Fruit fly (Drosophila melanogaster) whole organism, embryonic: Measurements from ENCODE around the gene CG13801.

Experiments used
- Blimp-1 ChIP-seq: fragments of 200-800 bp; sonication (Bioruptor generic); optimal IDR thresholded peaks from 3 replicates; lab custom pipeline; 2018; ENCODE audit warnings: missing biosample characterization, missing genetic modification characterization, mild to moderate bottlenecking, moderate library complexity, missing genetic modification reagents
- CG10267 ChIP-seq: fragments of 200-800 bp; sonication (Bioruptor generic); optimal IDR thresholded peaks from 2 replicates; lab custom pipeline; 2018; ENCODE audit warnings: missing biosample characterization, mild to moderate bottlenecking, missing genetic modification characterization, moderate library complexity
- CG10321 ChIP-seq: fragments of 200-800 bp; sonication (Bioruptor generic); IDR thresholded peaks from 2 replicates; pipeline ENCODE4 v1.3.6; 2022; ENCODE audit warnings: missing biosample characterization, missing genetic modification characterization
- CG11504 ChIP-seq: fragments of 200-800 bp; sonication (Bioruptor generic); optimal IDR thresholded peaks from 3 replicates; lab custom pipeline; 2019; ENCODE audit warnings: missing biosample characterization, mild to moderate bottlenecking, missing genetic modification characterization, moderate library complexity
- CG15514 ChIP-seq: fragments of 200-800 bp; sonication (Bioruptor generic); optimal IDR thresholded peaks from 3 replicates; lab custom pipeline; 2017; ENCODE audit warnings: missing biosample characterization, missing genetic modification characterization, mild to moderate bottlenecking, moderate library complexity, missing genetic modification reagents
- CG1647 ChIP-seq: fragments of 200-800 bp; sonication (Bioruptor generic); optimal IDR thresholded peaks from 3 replicates; lab custom pipeline; 2016; ENCODE audit warnings: missing biosample characterization, missing genetic modification characterization
- CG17361 ChIP-seq: fragments of 200-800 bp; sonication (Bioruptor generic); IDR thresholded peaks from 3 replicates; pipeline ENCODE4 v1.3.6; 2022; ENCODE audit warnings: missing biosample characterization, missing genetic modification characterization
- CG17385 ChIP-seq: fragments of 200-800 bp; sonication (Bioruptor generic); optimal IDR thresholded peaks from 3 replicates; lab custom pipeline; 2018; ENCODE audit warnings: missing biosample characterization, mild to moderate bottlenecking, missing genetic modification characterization
- CG17802 ChIP-seq: fragments of 200-800 bp; sonication (Bioruptor generic); optimal IDR thresholded peaks from 2 replicates; lab custom pipeline; 2018; ENCODE audit warnings: missing biosample characterization, mild to moderate bottlenecking, missing genetic modification characterization, moderate library complexity
- CG2712 ChIP-seq: fragments of 200-800 bp; optimal IDR thresholded peaks from 3 replicates; lab custom pipeline; 2019; ENCODE audit warnings: missing biosample characterization, mild to moderate bottlenecking, missing genetic modification characterization, moderate library complexity
- CG3281 ChIP-seq: fragments of 200-800 bp; sonication (Bioruptor generic); optimal IDR thresholded peaks from 3 replicates; lab custom pipeline; 2017; ENCODE audit warnings: missing biosample characterization, mild to moderate bottlenecking, missing genetic modification characterization
- CG33557 ChIP-seq: fragments of 200-800 bp; sonication (Bioruptor generic); optimal IDR thresholded peaks from 2 replicates; lab custom pipeline; 2019; ENCODE audit warnings: missing biosample characterization, mild to moderate bottlenecking, missing genetic modification characterization, moderate library complexity
- CG43689 ChIP-seq: fragments of 200-800 bp; sonication (Bioruptor generic); IDR thresholded peaks from 2 replicates; pipeline ENCODE4 v1.3.6; 2022; ENCODE audit warnings: missing biosample characterization, missing genetic modification characterization
- CG6654 ChIP-seq: fragments of 200-800 bp; sonication (Bioruptor generic); optimal IDR thresholded peaks from 2 replicates; lab custom pipeline; 2017; ENCODE audit warnings: missing biosample characterization, mild to moderate bottlenecking, missing genetic modification characterization
- CG7357 ChIP-seq: fragments of 200-800 bp; sonication (Bioruptor generic); IDR thresholded peaks from 3 replicates; pipeline ENCODE4 v1.3.6; 2022; ENCODE audit warnings: missing biosample characterization, missing genetic modification characterization
- CG8359 ChIP-seq: fragments of 200-800 bp; sonication (Bioruptor generic); optimal IDR thresholded peaks from 2 replicates; lab custom pipeline; 2017; ENCODE audit warnings: missing biosample characterization, mild to moderate bottlenecking, missing genetic modification characterization, borderline replicate concordance
- CG8944 ChIP-seq: fragments of 200-800 bp; sonication (Bioruptor generic); optimal IDR thresholded peaks from 3 replicates; lab custom pipeline; 2016; ENCODE audit warnings: missing biosample characterization, missing genetic modification characterization
- CTCF ChIP-seq: fragments of 200-800 bp; sonication (Bioruptor generic); optimal IDR thresholded peaks from 2 replicates; lab custom pipeline; 2017; ENCODE audit warnings: missing biosample characterization, mild to moderate bottlenecking, missing genetic modification characterization, moderate library complexity
- Dbx ChIP-seq: fragments of 200-800 bp; sonication (Bioruptor generic); IDR thresholded peaks from 3 replicates; pipeline ENCODE4 v1.3.6; 2022; ENCODE audit warnings: missing biosample characterization, missing genetic modification characterization
- Drgx ChIP-seq: fragments of 200-800 bp; sonication (Bioruptor generic); IDR thresholded peaks from 2 replicates; pipeline ENCODE4 v1.3.6; 2022; ENCODE audit warnings: missing biosample characterization, missing genetic modification characterization
- Ets65A ChIP-seq: fragments of 200-800 bp; sonication (Bioruptor generic); peaks from one replicate; lab custom pipeline; 2016; ENCODE audit warnings: missing biosample characterization, missing genetic modification characterization
- HHEX ChIP-seq: fragments of 200-800 bp; sonication (Bioruptor generic); optimal IDR thresholded peaks from 3 replicates; lab custom pipeline; 2017; ENCODE audit warnings: missing biosample characterization, mild to moderate bottlenecking, missing genetic modification characterization, missing genetic modification reagents
- HLH3B ChIP-seq: fragments of 200-800 bp; sonication (Bioruptor generic); IDR thresholded peaks from 2 replicates; pipeline ENCODE4 v1.3.6; 2022; ENCODE audit warnings: missing biosample characterization, missing genetic modification characterization
- Hey ChIP-seq: fragments of 200-800 bp; sonication (Bioruptor generic); optimal IDR thresholded peaks from 3 replicates; lab custom pipeline; 2018; ENCODE audit warnings: missing biosample characterization, mild to moderate bottlenecking, missing genetic modification characterization
- Hr78 ChIP-seq, 2 experiments: fragments of 200-800 bp in 1 of 2; fragments of >200 bp in 1 of 2; sonication (Bioruptor generic) in 1 of 2; optimal IDR thresholded peaks; 2 replicates each; lab custom pipeline; 2017 to 2019; ENCODE audit warnings: missing biosample characterization in 2 of 2, missing genetic modification characterization in 2 of 2, mild to moderate bottlenecking in 1 of 2, moderate library complexity in 1 of 2
- Oaz ChIP-seq: fragments of 200-800 bp; sonication (Bioruptor generic); IDR thresholded peaks from 2 replicates; pipeline ENCODE4 v1.3.6; 2022; ENCODE audit warnings: missing biosample characterization, missing genetic modification characterization
- Pdp1 ChIP-seq, 2 experiments: fragments of 200-800 bp; sonication (Bioruptor generic); optimal IDR thresholded peaks; 3 replicates each; lab custom pipeline; 2016; ENCODE audit warnings: missing biosample characterization in 2 of 2, missing genetic modification characterization in 2 of 2, mild to moderate bottlenecking in 1 of 2, moderate library complexity in 1 of 2
- Poxn ChIP-seq: fragments of 200-800 bp; sonication (Bioruptor generic); IDR thresholded peaks from 2 replicates; pipeline ENCODE4 v1.3.6; 2022; ENCODE audit warnings: missing biosample characterization, missing genetic modification characterization
- Sox102F ChIP-seq: fragments of 200-800 bp; sonication (Bioruptor generic); optimal IDR thresholded peaks from 2 replicates; lab custom pipeline; 2018; ENCODE audit warnings: missing biosample characterization, mild to moderate bottlenecking, missing genetic modification characterization, moderate library complexity
- Sry-β ChIP-seq: fragments of 200-800 bp; sonication (Bioruptor generic); optimal IDR thresholded peaks from 2 replicates; lab custom pipeline; 2018; ENCODE audit warnings: missing biosample characterization, mild to moderate bottlenecking, missing genetic modification characterization, moderate library complexity
- aop ChIP-seq: fragments of 200-800 bp; sonication (Bioruptor generic); IDR thresholded peaks from 2 replicates; pipeline ENCODE4 v1.3.6; 2022; ENCODE audit warnings: missing biosample characterization, missing genetic modification characterization
- chinmo ChIP-seq: fragments of 200-800 bp; sonication (Bioruptor generic); IDR thresholded peaks from 4 replicates; pipeline ENCODE4 v1.3.6; 2022; ENCODE audit warnings: missing biosample characterization, missing genetic modification characterization; ENCODE audit not compliant: partially characterized antibody
- cwo ChIP-seq: fragments of 200-800 bp; sonication (Bioruptor generic); optimal IDR thresholded peaks from 3 replicates; lab custom pipeline; 2017; ENCODE audit warnings: missing biosample characterization, missing genetic modification characterization, mild to moderate bottlenecking, moderate library complexity, missing genetic modification reagents
- dati ChIP-seq: fragments of 200-800 bp; sonication (Bioruptor generic); IDR thresholded peaks from 2 replicates; pipeline ENCODE4 v1.3.6; 2022; ENCODE audit warnings: missing biosample characterization, missing genetic modification characterization
- ems ChIP-seq: fragments of 200-800 bp; sonication (Bioruptor generic); optimal IDR thresholded peaks from 3 replicates; lab custom pipeline; 2016; ENCODE audit warnings: missing biosample characterization, missing genetic modification characterization
- fd64A ChIP-seq: fragments of 200-800 bp; sonication (Bioruptor generic); optimal IDR thresholded peaks from 3 replicates; lab custom pipeline; 2018; ENCODE audit warnings: missing biosample characterization, mild to moderate bottlenecking, missing genetic modification characterization
- gcm ChIP-seq: fragments of 200-800 bp; sonication (Bioruptor generic); optimal IDR thresholded peaks from 2 replicates; lab custom pipeline; 2019; ENCODE audit warnings: missing biosample characterization, mild to moderate bottlenecking, missing genetic modification characterization, moderate library complexity
- jing ChIP-seq: fragments of 200-800 bp; sonication (Bioruptor generic); optimal IDR thresholded peaks from 2 replicates; lab custom pipeline; 2018; ENCODE audit warnings: missing biosample characterization, mild to moderate bottlenecking, missing genetic modification characterization
- lab ChIP-seq: fragments of 200-800 bp; sonication (Bioruptor generic); optimal IDR thresholded peaks from 3 replicates; lab custom pipeline; 2017; ENCODE audit warnings: missing biosample characterization, missing genetic modification characterization, mild to moderate bottlenecking, moderate library complexity, missing genetic modification reagents
- pfk ChIP-seq: fragments of 200-800 bp; sonication (Bioruptor generic); optimal IDR thresholded peaks from 2 replicates; lab custom pipeline; 2018; ENCODE audit warnings: missing biosample characterization, mild to moderate bottlenecking, missing genetic modification characterization, moderate library complexity
- pnt ChIP-seq: fragments of 200-800 bp; sonication (Bioruptor generic); optimal IDR thresholded peaks from 3 replicates; lab custom pipeline; 2016; ENCODE audit warnings: missing biosample characterization, missing genetic modification characterization
- sens ChIP-seq: fragments of 200-800 bp; sonication (Bioruptor generic); peaks from one replicate; lab custom pipeline; 2016; ENCODE audit warnings: missing biosample characterization, missing genetic modification characterization
- sisA ChIP-seq: fragments of 200-800 bp; sonication (Bioruptor generic); IDR thresholded peaks from 2 replicates; pipeline ENCODE4 v1.3.6; 2022; ENCODE audit warnings: missing biosample characterization, missing genetic modification characterization
- stc ChIP-seq: fragments of 200-800 bp; sonication (Bioruptor generic); IDR thresholded peaks from 2 replicates; pipeline ENCODE4 v1.3.6; 2022; ENCODE audit warnings: missing biosample characterization, missing genetic modification characterization
- tgo ChIP-seq: fragments of 200-800 bp; sonication (Bioruptor generic); IDR thresholded peaks from 3 replicates; pipeline ENCODE4 v1.3.6; 2022; ENCODE audit warnings: missing biosample characterization, missing genetic modification characterization
- trh ChIP-seq: fragments of 200-800 bp; sonication (Bioruptor generic); optimal IDR thresholded peaks from 2 replicates; lab custom pipeline; 2016; ENCODE audit warnings: missing biosample characterization, missing genetic modification characterization
- wek ChIP-seq: fragments of 200-800 bp; sonication (Bioruptor generic); optimal IDR thresholded peaks from 3 replicates; lab custom pipeline; 2018; ENCODE audit warnings: missing biosample characterization, mild to moderate bottlenecking, missing genetic modification characterization, moderate library complexity

The CG13801 gene

dm6 chr3L:2410869-2411268 lies 50.5 kb downstream of the CG13801 start (continued):
- no peak for TF ChIP-seq CG10267 (tag; lab: Kevin White, UChicago)
- peak; percentile 32; the same call in 1 of the 2 replicates for TF ChIP-seq sisA (GFP tag; lab: Robert Waterston, UW)
- no peak for TF ChIP-seq ems (GFP tag; lab: Kevin White, UChicago)
- TF ChIP-seq HLH3B (GFP tag; lab: Robert Waterston, UW), result peak; percentile 61
- TF ChIP-seq CG3281 (GFP tag; lab: Kevin White, UChicago), result peak; percentile 41
- no peak for TF ChIP-seq CG17385 (GFP tag; lab: Kevin White, UChicago)
- no peak for TF ChIP-seq Oaz (GFP tag; lab: Robert Waterston, UW)
- TF ChIP-seq CG17361 (GFP tag; lab: Robert Waterston, UW), result no peak
- peak; percentile 18 for TF ChIP-seq Sox102F (GFP tag; lab: Kevin White, UChicago)
- TF ChIP-seq tgo (GFP tag; lab: Robert Waterston, UW), result no peak
- TF ChIP-seq CG1647 (GFP tag; lab: Kevin White, UChicago), result no peak
- TF ChIP-seq pfk (GFP tag; lab: Kevin White, UChicago), result no peak
- TF ChIP-seq CG7357 (GFP tag; lab: Robert Waterston, UW), result no peak
- no peak for TF ChIP-seq CG17802
- TF ChIP-seq lab (GFP tag; lab: Kevin White, UChicago), result peak; percentile 82
- TF ChIP-seq dati, result no peak
- TF ChIP-seq CG8359 (GFP tag; lab: Kevin White, UChicago), result no peak
- peak; percentile 70 for TF ChIP-seq CG11504
- TF ChIP-seq pnt, result no peak
- no peak for TF ChIP-seq trh (GFP tag; lab: Kevin White, UChicago)
- no peak for TF ChIP-seq Poxn (GFP tag; lab: Robert Waterston, UW)
- no peak for TF ChIP-seq CG6654 (GFP tag; lab: Kevin White, UChicago)
- TF ChIP-seq Hey (tag; lab: Kevin White, UChicago), result no peak
- TF ChIP-seq jing (GFP tag; lab: Kevin White, UChicago), result no peak
- TF ChIP-seq CG33557 (GFP tag; lab: Kevin White, UChicago), result no peak
- TF ChIP-seq sens, result peak; percentile 26
- TF ChIP-seq wek (GFP tag; lab: Kevin White, UChicago), result no peak
- peak; percentile 49; the same call in 1 of the 3 replicates for TF ChIP-seq Dbx (GFP tag; lab: Robert Waterston, UW)
- no peak for TF ChIP-seq CG8944 (GFP tag; lab: Kevin White, UChicago)
- no peak for TF ChIP-seq fd64A
- no peak for TF ChIP-seq CG2712 (tag; lab: Kevin White, UChicago)
- peak in 1 of 2 experiments; percentile 21 for TF ChIP-seq Pdp1 (GFP tag; optimal IDR thresholded peaks at IDR 0.05; lab: Kevin White, UChicago)
- peak; percentile 66 for TF ChIP-seq Ets65A (GFP tag; lab: Kevin White, UChicago)
- peak; percentile 51 for TF ChIP-seq cwo (GFP tag; lab: Kevin White, UChicago)
- no peak for TF ChIP-seq HHEX (GFP tag; lab: Kevin White, UChicago)
- TF ChIP-seq CG10321 (GFP tag; lab: Robert Waterston, UW), result no peak
- no peak for TF ChIP-seq stc (GFP tag; lab: Robert Waterston, UW)
- no peak for TF ChIP-seq chinmo
- TF ChIP-seq aop (GFP tag; lab: Robert Waterston, UW), result no peak
- TF ChIP-seq Blimp-1 (GFP tag; lab: Kevin White, UChicago), result peak; percentile 12
- no peak for TF ChIP-seq Sry-β
- TF ChIP-seq Hr78 (GFP tag; optimal IDR thresholded peaks at IDR 0.05; lab: Kevin White, UChicago), result no peak
- TF ChIP-seq CTCF, result no peak
- peak; percentile 42; the same call in 1 of the 2 replicates for TF ChIP-seq Drgx (GFP tag; lab: Robert Waterston, UW)
- TF ChIP-seq CG43689 (GFP tag; lab: Robert Waterston, UW), result no peak
- TF ChIP-seq gcm (GFP tag; lab: Kevin White, UChicago), result no peak
- peak; percentile 29 for TF ChIP-seq CG15514
